Worm (Caenorhabditis elegans): ENCODE measurements around the gene clc-19.

Gene clc-19

DNA sequence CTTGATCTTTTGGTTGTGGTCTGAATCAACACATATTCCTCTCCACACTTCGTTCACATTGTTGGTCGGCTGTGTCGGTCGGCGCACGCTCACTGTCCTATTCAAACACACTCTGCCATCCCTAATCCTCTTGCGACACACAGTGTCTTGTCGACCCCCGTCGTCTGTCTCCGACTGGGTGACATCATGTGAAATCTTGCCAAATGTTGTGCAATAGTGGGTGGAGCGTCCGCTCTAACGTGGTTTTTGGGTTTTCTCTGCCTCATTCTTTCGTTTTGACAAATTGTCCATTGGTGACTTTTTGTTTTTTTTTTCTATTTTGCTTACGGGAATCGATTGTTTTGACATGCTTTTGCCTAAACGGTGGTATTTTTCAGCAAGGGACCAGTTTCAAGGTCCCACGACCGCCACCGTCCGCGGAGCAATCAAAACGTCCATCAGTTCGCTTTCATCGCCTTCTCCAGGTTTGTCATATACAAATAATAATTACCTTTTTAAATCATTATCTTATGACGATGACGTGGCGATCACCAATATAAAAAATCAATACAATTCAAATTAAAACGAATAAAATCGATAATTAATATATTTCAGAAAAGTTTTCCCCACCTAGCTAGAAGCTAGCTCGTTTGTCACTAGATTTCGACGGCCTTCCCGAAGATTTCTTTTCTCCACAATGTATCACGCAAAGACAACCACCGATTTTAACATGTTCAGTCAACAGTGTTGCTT, 39.5 kb downstream of the clc-19 start (continued):
- no peak for TF ChIP-seq hlh-6 (tag; optimal IDR thresholded peaks at IDR 0.05)
- peak; percentile 92 for TF ChIP-seq nfya-1 (tag; optimal IDR thresholded peaks at IDR 0.05)
- peak; percentile 4 for TF ChIP-seq zip-5 (tag; optimal IDR thresholded peaks at IDR 0.05)
- TF ChIP-seq ceh-9 (tag; optimal IDR thresholded peaks at IDR 0.05), result no peak
- TF ChIP-seq Y22D7AL.16 (tag; optimal IDR thresholded peaks at IDR 0.05), result no peak
- no peak for TF ChIP-seq hlh-15 (tag; optimal IDR thresholded peaks at IDR 0.05)
- TF ChIP-seq F13H6.1 (tag; optimal IDR thresholded peaks at IDR 0.05), result peak; percentile 28
- no peak for TF ChIP-seq nhr-232 (tag; optimal IDR thresholded peaks at IDR 0.05)
- TF ChIP-seq pros-1 (tag; optimal IDR thresholded peaks at IDR 0.05), result no peak
- no peak for TF ChIP-seq T23F11.4 (GFP tag; optimal IDR thresholded peaks at IDR 0.05)
- no peak for TF ChIP-seq ceh-48 (tag; optimal IDR thresholded peaks at IDR 0.05)
- TF ChIP-seq ref-2 (tag; optimal IDR thresholded peaks at IDR 0.05), result peak; percentile 76
- TF ChIP-seq hlh-30 (tag; optimal IDR thresholded peaks at IDR 0.05; ENCODE audit: insufficient read depth), result peak; percentile 96
- no peak for TF ChIP-seq C08G9.2 (tag; optimal IDR thresholded peaks at IDR 0.05)
- no peak for TF ChIP-seq gmeb-2 (tag; optimal IDR thresholded peaks at IDR 0.05)
- no peak for TF ChIP-seq odd-2 (tag; optimal IDR thresholded peaks at IDR 0.05)
- peak; percentile 42 for TF ChIP-seq pqm-1 (tag; optimal IDR thresholded peaks at IDR 0.05)
- TF ChIP-seq ceh-31 (tag; optimal IDR thresholded peaks at IDR 0.05), result peak; percentile 87
- no peak for TF ChIP-seq ceh-6 (GFP tag; optimal IDR thresholded peaks at IDR 0.05)
- TF ChIP-seq elt-4 (tag; optimal IDR thresholded peaks at IDR 0.05), result no peak
- TF ChIP-seq elt-2 (tag; optimal IDR thresholded peaks at IDR 0.05), result peak; percentile 78
- TF ChIP-seq fax-1 (tag; optimal IDR thresholded peaks at IDR 0.05), result no peak
- TF ChIP-seq dve-1 (tag; optimal IDR thresholded peaks at IDR 0.05), result peak; percentile 85
- TF ChIP-seq ceh-19 (GFP tag; optimal IDR thresholded peaks at IDR 0.05), result no peak
- peak; percentile 26 for TF ChIP-seq eyg-1 (tag; optimal IDR thresholded peaks at IDR 0.05)
- peak; percentile 65 for TF ChIP-seq K09A11.1 (tag; optimal IDR thresholded peaks at IDR 0.05; ENCODE audit: insufficient read depth)
- no peak for TF ChIP-seq unc-3 (GFP tag; conservative IDR thresholded peaks at IDR 0.05)
- peak; percentile 17 for TF ChIP-seq unc-3 (tag; optimal IDR thresholded peaks at IDR 0.05)
- TF ChIP-seq lin-11 (tag; optimal IDR thresholded peaks at IDR 0.05), result no peak
- peak; percentile 90 for TF ChIP-seq pax-1 (tag; optimal IDR thresholded peaks at IDR 0.05)
- TF ChIP-seq fkh-10 (GFP tag; optimal IDR thresholded peaks at IDR 0.05), result peak; percentile 15
- peak; percentile 17 for TF ChIP-seq sdc-2 (tag; optimal IDR thresholded peaks at IDR 0.05)
- TF ChIP-seq sox-4 (tag; optimal IDR thresholded peaks at IDR 0.05), result no peak
- TF ChIP-seq sox-2 (GFP tag; IDR thresholded peaks at IDR 0.05), result no peak
- TF ChIP-seq dmd-4 (tag; optimal IDR thresholded peaks at IDR 0.05; ENCODE audit: borderline replicate concordance), result no peak
- no peak for TF ChIP-seq ttx-3 (tag; optimal IDR thresholded peaks at IDR 0.05)
- peak; percentile 48 for TF ChIP-seq ceh-2 (tag; optimal IDR thresholded peaks at IDR 0.05)
- peak; percentile 35 for TF ChIP-seq madf-2 (tag; optimal IDR thresholded peaks at IDR 0.05)
- TF ChIP-seq ceh-24 (tag; optimal IDR thresholded peaks at IDR 0.05), result no peak
- no peak for TF ChIP-seq syd-9 (tag; optimal IDR thresholded peaks at IDR 0.05)
- peak; percentile 95 for TF ChIP-seq tbx-2 (tag; optimal IDR thresholded peaks at IDR 0.05)
- TF ChIP-seq unc-55 (GFP tag; optimal IDR thresholded peaks at IDR 0.05), result peak; percentile 91
- TF ChIP-seq rnt-1 (tag; optimal IDR thresholded peaks at IDR 0.05), result peak; percentile 85
- no peak for TF ChIP-seq che-1 (tag; optimal IDR thresholded peaks at IDR 0.05)
